Worm (Caenorhabditis elegans): ENCODE results near the gene cls-2.
A peak's percentile ranks its signal among the peaks of the same experiment; 100 is the strongest.

cls-2 gene

ce11 chrIII:9043200-9043599 lies 11.6 kb upstream of the cls-2 start, which contains the start of gene nac-2:
nac-2 (minus strand) TSS chrIII:9043300.
- no peak for TF ChIP-seq athp-1 (tag; optimal IDR thresholded peaks at IDR 0.05)
- TF ChIP-seq nhr-90 (tag; optimal IDR thresholded peaks at IDR 0.05): no peak
- no peak for TF ChIP-seq ceh-27 (GFP tag; optimal IDR thresholded peaks at IDR 0.05)
- TF ChIP-seq Y53G8AR.9 (GFP tag; conservative IDR thresholded peaks at IDR 0.05): no peak
- TF ChIP-seq ceh-91 (GFP tag; IDR thresholded peaks at IDR 0.05): no peak
- TF ChIP-seq madf-8 (GFP tag; conservative IDR thresholded peaks at IDR 0.05): no peak
- no peak for TF ChIP-seq K11D2.4 (GFP tag; IDR thresholded peaks at IDR 0.05)

- TF ChIP-seq efl-1 (GFP tag; optimal IDR thresholded peaks at IDR 0.05): no peak
- TF ChIP-seq nhr-80 (tag; optimal IDR thresholded peaks at IDR 0.05): peak; percentile 29
- TF ChIP-seq pha-4 (tag; optimal IDR thresholded peaks at IDR 0.05): no peak
- no peak for TF ChIP-seq lsy-27 (tag; optimal IDR thresholded peaks at IDR 0.05; ENCODE audit: borderline replicate concordance, insufficient read depth)
- no peak for TF ChIP-seq let-607 (tag; optimal IDR thresholded peaks at IDR 0.05)
- peak; percentile 8 for TF ChIP-seq attf-5 (GFP tag; optimal IDR thresholded peaks at IDR 0.05)
These were observed 9.0 kb upstream of the cls-2 start, which contains the start of gene R107.2 for ce11 chrIII:9045838-9046237. R107.2 (minus strand) TSS chrIII:9045938.

ce11 chrIII:9047260-9047659 lies 7.6 kb upstream of the cls-2 start:
- TF ChIP-seq F52B5.7 (tag; optimal IDR thresholded peaks at IDR 0.05): no peak

- TF ChIP-seq egl-44 (GFP tag; IDR thresholded peaks at IDR 0.05): no peak
- 0 out of 2 replicates have a peak, but pooled peaks have one; percentile 6 for TF ChIP-seq hsf-1 (GFP tag; IDR thresholded peaks at IDR 0.05)
These were observed 4.2 kb upstream of the cls-2 start, which contains the start of gene ikke-1 for ce11 chrIII:9050600-9050999. ikke-1 (minus strand) TSS chrIII:9050700.

ce11 chrIII:9051119-9051597 lies 3.7 kb upstream of the cls-2 start:
- no peak for TF ChIP-seq fkh-3 (tag; optimal IDR thresholded peaks at IDR 0.05)
- peak; percentile 47 for TF ChIP-seq zim-3 (tag; optimal IDR thresholded peaks at IDR 0.05)
- TF ChIP-seq nfyb-1 (GFP tag; IDR thresholded peaks at IDR 0.05): peak; percentile 90
- peak; percentile 89 for TF ChIP-seq F23B12.7 (tag; optimal IDR thresholded peaks at IDR 0.05; ENCODE audit: insufficient read depth)
- TF ChIP-seq egl-18 (GFP tag; IDR thresholded peaks at IDR 0.05): no peak
- peak; percentile 85 for TF ChIP-seq somi-1 (GFP tag; optimal IDR thresholded peaks at IDR 0.05)
- TF ChIP-seq lsl-1 (GFP tag; optimal IDR thresholded peaks at IDR 0.05): peak; percentile 42
- no peak for TF ChIP-seq him-1 (tag; optimal IDR thresholded peaks at IDR 0.05)
- peak; percentile 58 to 64 for TF ChIP-seq let-607 (tag; optimal IDR thresholded peaks at IDR 0.05)
- no peak for TF ChIP-seq Y53F4B.3 (GFP tag; IDR thresholded peaks at IDR 0.05)
- TF ChIP-seq ztf-18 (tag; optimal IDR thresholded peaks at IDR 0.05): peak; percentile 53
- peak; percentile 12 for TF ChIP-seq dpl-1 (GFP tag; optimal IDR thresholded peaks at IDR 0.05)
- no peak for TF ChIP-seq hlh-26 (GFP tag; conservative IDR thresholded peaks at IDR 0.05)
- TF ChIP-seq madf-8 (GFP tag; conservative IDR thresholded peaks at IDR 0.05): no peak
- no peak for TF ChIP-seq die-1 (tag; optimal IDR thresholded peaks at IDR 0.05)
- TF ChIP-seq bed-2 (GFP tag; IDR thresholded peaks at IDR 0.05): no peak
- peak; percentile 20 for TF ChIP-seq akir-1 (GFP tag; optimal IDR thresholded peaks at IDR 0.05)
- peak; percentile 72 for TF ChIP-seq mel-28 (tag; optimal IDR thresholded peaks at IDR 0.05; ENCODE audit: borderline replicate concordance)
- no peak for TF ChIP-seq Y67H2A.10 (GFP tag; conservative IDR thresholded peaks at IDR 0.05)
- peak; percentile 3 for TF ChIP-seq tbx-9 (tag; optimal IDR thresholded peaks at IDR 0.05; ENCODE audit: borderline replicate concordance)
- TF ChIP-seq sdz-38 (tag; optimal IDR thresholded peaks at IDR 0.05): no peak
- TF ChIP-seq nhr-90 (tag; optimal IDR thresholded peaks at IDR 0.05): peak; percentile 24
- peak; percentile 72; the same call in 1 of the 2 replicates for TF ChIP-seq Y79H2A.3 (GFP tag; conservative IDR thresholded peaks at IDR 0.05)
- no peak; the same call in 1 of the 2 replicates for TF ChIP-seq Y56A3A.18 (GFP tag; IDR thresholded peaks at IDR 0.05)
- TF ChIP-seq B0019.2 (GFP tag; conservative IDR thresholded peaks at IDR 0.05): no peak
- TF ChIP-seq T26A5.8 (tag; optimal IDR thresholded peaks at IDR 0.05): peak; percentile 3
- no peak for TF ChIP-seq F57A8.1 (GFP tag; optimal IDR thresholded peaks at IDR 0.05)
- TF ChIP-seq rcor-1 (GFP tag; IDR thresholded peaks at IDR 0.05): 0 out of 2 replicates have a peak, but pooled peaks have one; percentile 34
